Worm (Caenorhabditis elegans) whole organism, mixed stage, embryonic: ENCODE data around the gene T26A8.3.

Experiments
- ces-1 ChIP-seq: fragments of 150-350 bp; optimal IDR thresholded peaks from 2 replicates; lab custom pipeline; 2014; ENCODE audit warnings: missing biosample characterization, missing genetic modification reagents, missing genetic modification characterization
- elt-1 ChIP-seq: sonication (generic microtip); optimal IDR thresholded peaks from 2 replicates; lab custom pipeline; 2017; ENCODE audit warnings: missing genetic modification characterization, mild to moderate bottlenecking, missing compliant biosample characterization, antibody characterized with exemption, moderate library complexity, borderline replicate concordance; ENCODE audit not compliant: insufficient read depth
- ham-2 ChIP-seq: fragments of 200-800 bp; sonication (Bioruptor generic); optimal IDR thresholded peaks from 2 replicates; lab custom pipeline; 2018; ENCODE audit warnings: mild to moderate bottlenecking, missing genetic modification characterization, missing compliant biosample characterization
- lin-13 ChIP-seq: fragments of 150-350 bp; optimal IDR thresholded peaks from 2 replicates; lab custom pipeline; 2014; ENCODE audit warnings: missing biosample characterization, missing genetic modification characterization
- lin-32 ChIP-seq: fragments of 200-800 bp; sonication (Bioruptor generic); optimal IDR thresholded peaks from 2 replicates; lab custom pipeline; 2018; ENCODE audit warnings: mild to moderate bottlenecking, missing genetic modification characterization, missing compliant biosample characterization
- mep-1 ChIP-seq: fragments of 150-350 bp; optimal IDR thresholded peaks from 2 replicates; lab custom pipeline; 2017; ENCODE audit warnings: missing biosample characterization, missing genetic modification reagents, missing genetic modification characterization, inconsistent platforms
- nhr-237 ChIP-seq: fragments of 150-350 bp; optimal IDR thresholded peaks from 2 replicates; lab custom pipeline; 2014; ENCODE audit warnings: missing biosample characterization, missing genetic modification characterization
- nhr-76 ChIP-seq: sonication (generic microtip); optimal IDR thresholded peaks from 2 replicates; lab custom pipeline; 2017; ENCODE audit warnings: missing biosample characterization, missing genetic modification characterization
- snpc-4 ChIP-seq: fragments of 150-350 bp; optimal IDR thresholded peaks from 2 replicates; lab custom pipeline; 2014; ENCODE audit warnings: missing biosample characterization, missing genetic modification characterization
- tbx-8 ChIP-seq: fragments of 200-800 bp; sonication (Bioruptor generic); optimal IDR thresholded peaks from 2 replicates; lab custom pipeline; 2018; ENCODE audit warnings: mild to moderate bottlenecking, missing genetic modification characterization, moderate library complexity, missing compliant biosample characterization
- unc-62 ChIP-seq: fragments of 150-350 bp; optimal IDR thresholded peaks from 2 replicates; lab custom pipeline; 2014; ENCODE audit warnings: missing biosample characterization, missing genetic modification reagents, missing genetic modification characterization
- ztf-11 ChIP-seq: fragments of 150-350 bp; optimal IDR thresholded peaks from 2 replicates; lab custom pipeline; 2014; ENCODE audit warnings: missing biosample characterization, missing genetic modification characterization

ce11 chrIV:8451709-8452248 lies 25.3 kb upstream of the T26A8.3 start, which contains the start of gene eppl-1:
- no peak for TF ChIP-seq unc-62 (GFP tag; lab: Kevin White, UChicago)
- TF ChIP-seq lin-13 (tag; lab: Kevin White, UChicago), result no peak
- no peak for TF ChIP-seq tbx-8 (GFP tag; lab: Kevin White, UChicago)
- TF ChIP-seq nhr-76 (tag; lab: Kevin White, UChicago), result no peak
- no peak for TF ChIP-seq mep-1 (tag; lab: Kevin White, UChicago)
- no peak for TF ChIP-seq ztf-11
- no peak for TF ChIP-seq ces-1 (GFP tag; lab: Kevin White, UChicago)
- TF ChIP-seq nhr-237, result no peak
- no peak for TF ChIP-seq ham-2
- TF ChIP-seq elt-1, result no peak
- TF ChIP-seq lin-32 (GFP tag; lab: Kevin White, UChicago), result no peak
- no peak for TF ChIP-seq snpc-4 (tag; lab: Kevin White, UChicago)
